Worm (Caenorhabditis elegans) whole organism, L1 larva: ENCODE data around the gene glr-4.

Experiments used
- C34B4.2 ChIP-seq: sonication (generic microtip); optimal IDR thresholded peaks from 2 replicates; lab custom pipeline; 2017; ENCODE audit warnings: mild to moderate bottlenecking, missing genetic modification characterization, missing compliant biosample characterization
- F16B12.6 ChIP-seq: fragments of 150-350 bp; optimal IDR thresholded peaks from 2 replicates; lab custom pipeline; 2014; ENCODE audit warnings: missing biosample characterization, missing genetic modification characterization
- aha-1 ChIP-seq: fragments of 150-350 bp; optimal IDR thresholded peaks from 2 replicates; lab custom pipeline; 2014; ENCODE audit warnings: missing biosample characterization, missing genetic modification characterization
- alr-1 ChIP-seq: fragments of 200-800 bp; sonication (Bioruptor generic); optimal IDR thresholded peaks from 2 replicates; lab custom pipeline; 2018; ENCODE audit warnings: borderline replicate concordance, mild to moderate bottlenecking, missing genetic modification characterization, missing compliant biosample characterization
- aly-2 ChIP-seq: fragments of 150-350 bp; optimal IDR thresholded peaks from 2 replicates; lab custom pipeline; 2014; ENCODE audit warnings: missing biosample characterization, missing genetic modification characterization
- blmp-1 ChIP-seq: fragments of 150-350 bp; optimal IDR thresholded peaks from 2 replicates; lab custom pipeline; 2014; ENCODE audit warnings: missing biosample characterization, missing genetic modification characterization
- ceh-63 ChIP-seq: fragments of 200-800 bp; sonication (Bioruptor generic); optimal IDR thresholded peaks from 2 replicates; lab custom pipeline; 2018; ENCODE audit warnings: mild to moderate bottlenecking, missing genetic modification characterization, missing compliant biosample characterization
- ceh-8 ChIP-seq: fragments of 200-800 bp; sonication (Bioruptor generic); optimal IDR thresholded peaks from 2 replicates; lab custom pipeline; 2018; ENCODE audit warnings: mild to moderate bottlenecking, missing genetic modification characterization, moderate library complexity, missing compliant biosample characterization
- ceh-90 ChIP-seq: sonication (generic microtip); optimal IDR thresholded peaks from 2 replicates; lab custom pipeline; 2016; ENCODE audit warnings: missing genetic modification characterization, missing compliant biosample characterization
- dpl-1 ChIP-seq, 3 experiments: fragments of 150-350 bp in 2 of 3; sonication (generic microtip) in 1 of 3; optimal IDR thresholded peaks; 2 replicates each; lab custom pipeline; 2014 to 2017; ENCODE audit warnings: missing biosample characterization in 3 of 3, missing genetic modification characterization in 3 of 3, missing genetic modification reagents in 3 of 3
- efl-1 ChIP-seq, 4 experiments: fragments of 150-350 bp; optimal IDR thresholded peaks in 3 of 4; peaks in 1 of 4; 1 replicate in 1 of 4; 2 replicates in 3 of 4; lab custom pipeline; 2014; ENCODE audit warnings: missing biosample characterization in 2 of 4, missing genetic modification characterization in 2 of 4, missing genetic modification reagents in 2 of 4
- efl-3 ChIP-seq: fragments of 200-800 bp; sonication (Bioruptor generic); optimal IDR thresholded peaks from 2 replicates; lab custom pipeline; 2018; ENCODE audit warnings: mild to moderate bottlenecking, missing genetic modification characterization, missing compliant biosample characterization
- elt-3 ChIP-seq, 6 experiments: fragments of 150-350 bp in 1 of 6; sonication (generic microtip); optimal IDR thresholded peaks; 2 replicates each; lab custom pipeline; 2017 to 2018; ENCODE audit warnings: missing biosample characterization in 6 of 6, missing genetic modification characterization in 6 of 6, inconsistent platforms in 1 of 6
- fos-1 ChIP-seq: fragments of 150-350 bp; optimal IDR thresholded peaks from 2 replicates; lab custom pipeline; 2014; ENCODE audit warnings: missing biosample characterization, missing genetic modification characterization
- lin-14 ChIP-seq: fragments of 200-800 bp; sonication (Bioruptor generic); optimal IDR thresholded peaks from 2 replicates; lab custom pipeline; 2018; ENCODE audit warnings: mild to moderate bottlenecking, missing genetic modification characterization, moderate library complexity, missing compliant biosample characterization
- lin-35 ChIP-seq, 2 experiments: fragments of 150-350 bp; optimal IDR thresholded peaks; 2 replicates each; lab custom pipeline; 2014; ENCODE audit warnings: missing biosample characterization in 2 of 2, missing genetic modification characterization in 2 of 2, missing genetic modification reagents in 2 of 2
- lin-39 ChIP-seq: fragments of 150-350 bp; optimal IDR thresholded peaks from 2 replicates; lab custom pipeline; 2014; ENCODE audit warnings: missing biosample characterization, missing genetic modification reagents, missing genetic modification characterization
- lsy-2 ChIP-seq, 2 experiments: fragments of 150-350 bp; optimal IDR thresholded peaks; 2 replicates each; lab custom pipeline; 2014; ENCODE audit warnings: missing biosample characterization in 2 of 2, missing genetic modification characterization in 2 of 2
- mef-2 ChIP-seq: fragments of 150-350 bp; optimal IDR thresholded peaks from 2 replicates; lab custom pipeline; 2014; ENCODE audit warnings: missing biosample characterization, missing genetic modification characterization
- nhr-11 ChIP-seq: fragments of 150-350 bp; optimal IDR thresholded peaks from 2 replicates; lab custom pipeline; 2014; ENCODE audit warnings: missing biosample characterization, missing genetic modification characterization
- nhr-20 ChIP-seq: sonication (generic microtip); optimal IDR thresholded peaks from 2 replicates; lab custom pipeline; 2016; ENCODE audit warnings: mild to moderate bottlenecking, missing genetic modification characterization, missing compliant biosample characterization
- nhr-237 ChIP-seq: fragments of 150-350 bp; optimal IDR thresholded peaks from 2 replicates; lab custom pipeline; 2014; ENCODE audit warnings: missing biosample characterization, missing genetic modification characterization
- nhr-71 ChIP-seq: sonication (generic microtip); optimal IDR thresholded peaks from 2 replicates; lab custom pipeline; 2016; ENCODE audit warnings: mild to moderate bottlenecking, missing genetic modification characterization, moderate library complexity, missing compliant biosample characterization
- nhr-76 ChIP-seq: sonication (generic microtip); optimal IDR thresholded peaks from 2 replicates; lab custom pipeline; 2017; ENCODE audit warnings: missing biosample characterization, missing genetic modification characterization
- nhr-77 ChIP-seq: fragments of 150-350 bp; optimal IDR thresholded peaks from 2 replicates; lab custom pipeline; 2014; ENCODE audit warnings: missing biosample characterization, missing genetic modification characterization
- nhr-85 ChIP-seq: sonication (generic microtip); peaks from one replicate; lab custom pipeline; 2016; ENCODE audit warnings: missing genetic modification characterization, inconsistent platforms, missing compliant biosample characterization
- pag-3 ChIP-seq: sonication (generic microtip); optimal IDR thresholded peaks from 2 replicates; lab custom pipeline; 2017; ENCODE audit warnings: missing genetic modification characterization, mild to moderate bottlenecking, missing compliant biosample characterization, antibody characterized with exemption, borderline replicate concordance; ENCODE audit not compliant: insufficient read depth
- pqm-1 ChIP-seq: sonication (generic microtip); optimal IDR thresholded peaks from 3 replicates; lab custom pipeline; 2017; ENCODE audit warnings: missing biosample characterization, missing genetic modification characterization
- rnt-1 ChIP-seq: sonication (generic microtip); optimal IDR thresholded peaks from 2 replicates; lab custom pipeline; 2016; ENCODE audit warnings: mild to moderate bottlenecking, missing genetic modification characterization, moderate library complexity, missing compliant biosample characterization
- snu-23 ChIP-seq: sonication (generic microtip); optimal IDR thresholded peaks from 2 replicates; lab custom pipeline; 2016; ENCODE audit warnings: missing genetic modification characterization, missing compliant biosample characterization
- sox-4 ChIP-seq: sonication (generic microtip); optimal IDR thresholded peaks from 2 replicates; lab custom pipeline; 2016; ENCODE audit warnings: missing genetic modification characterization, missing compliant biosample characterization
- tlp-1 ChIP-seq: fragments of 150-350 bp; optimal IDR thresholded peaks from 2 replicates; lab custom pipeline; 2014; ENCODE audit warnings: missing biosample characterization, missing genetic modification characterization
- unc-30 ChIP-seq: sonication (generic microtip); optimal IDR thresholded peaks from 2 replicates; lab custom pipeline; 2017; ENCODE audit warnings: missing biosample characterization, missing genetic modification characterization
- vab-15 ChIP-seq: sonication (generic microtip); optimal IDR thresholded peaks from 2 replicates; lab custom pipeline; 2017; ENCODE audit warnings: missing genotype, mild to moderate bottlenecking, missing genetic modification characterization, missing compliant biosample characterization

Gene glr-4

DNA sequence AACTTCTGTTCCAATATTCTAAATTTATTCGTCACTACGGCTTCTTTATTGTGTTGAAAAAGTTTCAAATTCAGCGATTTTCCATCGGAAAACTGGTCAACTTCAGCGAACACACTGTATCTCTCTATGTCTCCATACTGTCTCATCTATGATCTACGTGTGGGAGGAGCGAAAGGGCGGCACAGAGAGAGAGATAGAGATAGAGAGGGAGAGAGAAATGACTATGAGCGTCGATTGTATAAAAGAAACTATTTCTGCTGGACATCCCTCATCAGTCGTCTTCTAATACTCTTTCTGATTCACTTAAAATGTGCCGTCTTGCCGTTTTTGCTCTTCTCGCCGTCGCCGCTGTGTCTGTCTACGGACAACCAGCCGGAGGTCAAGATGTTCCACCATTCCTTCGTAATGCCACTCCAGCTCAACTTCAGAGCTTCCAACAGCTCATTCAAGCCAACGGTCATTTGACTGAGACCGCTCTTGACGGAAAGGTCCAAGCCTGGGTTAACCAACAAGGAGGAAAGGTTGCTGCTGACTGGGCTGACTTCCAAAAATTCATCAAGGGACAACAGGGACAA, 3.7 kb downstream of the glr-4 start, which contains the start of gene srlf-1 (continued):
- no peak for TF ChIP-seq vab-15 (tag; lab: Kevin White, UChicago)
- no peak for TF ChIP-seq fos-1 (tag; lab: Kevin White, UChicago)
- peak in 1 of 2 experiments; percentile 18 for TF ChIP-seq lsy-2 (tag; optimal IDR thresholded peaks at IDR 0.05; lab: Kevin White, UChicago)
- no peak for TF ChIP-seq efl-3 (GFP tag; lab: Kevin White, UChicago)
- peak; percentile 38 for TF ChIP-seq snu-23 (GFP tag; lab: Kevin White, UChicago)
- no peak for TF ChIP-seq ceh-90 (tag; lab: Kevin White, UChicago)
- TF ChIP-seq tlp-1 (tag; lab: Kevin White, UChicago) = no peak
- TF ChIP-seq lin-35 (GFP tag; optimal IDR thresholded peaks at IDR 0.05; lab: Kevin White, UChicago) = peak in 1 of 2 experiments; percentile 23

DNA sequence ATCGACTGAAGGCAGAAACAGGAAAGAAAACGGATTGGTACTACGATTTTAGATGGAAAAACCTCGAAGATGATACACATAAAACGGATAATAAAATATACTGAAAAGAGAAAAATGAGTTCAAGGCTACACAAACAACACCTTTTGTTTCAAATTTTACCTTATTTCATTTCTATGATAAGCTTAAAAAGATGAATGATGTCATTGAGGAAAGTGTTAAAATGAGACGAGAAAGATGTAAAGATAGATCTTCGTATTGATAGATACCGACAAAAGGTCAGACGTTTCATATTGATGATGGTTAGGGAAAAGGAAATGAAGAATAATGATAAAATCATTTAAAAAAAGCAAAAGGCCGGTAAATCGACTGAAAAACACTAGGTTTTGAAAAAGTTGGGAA, 4.5 kb downstream of the glr-4 start:
- TF ChIP-seq mef-2 (tag; lab: Kevin White, UChicago) = no peak
- TF ChIP-seq efl-3 (GFP tag; lab: Kevin White, UChicago) = no peak
- TF ChIP-seq ceh-8 (GFP tag; lab: Kevin White, UChicago) = no peak
- no peak for TF ChIP-seq ceh-90 (tag; lab: Kevin White, UChicago)
- TF ChIP-seq blmp-1 (tag; lab: Kevin White, UChicago) = no peak
- TF ChIP-seq aha-1 = no peak
- TF ChIP-seq nhr-11 (tag; lab: Kevin White, UChicago) = no peak
- peak; percentile 31 for TF ChIP-seq lin-14
- TF ChIP-seq ceh-63 (GFP tag; lab: Kevin White, UChicago) = no peak
- TF ChIP-seq nhr-71 = peak; percentile 14
- TF ChIP-seq elt-3 (tag; optimal IDR thresholded peaks at IDR 0.05; lab: Kevin White, UChicago) = peak in 1 of 6 experiments; percentile 63
- TF ChIP-seq dpl-1 (GFP tag; optimal IDR thresholded peaks at IDR 0.05; lab: Kevin White, UChicago) = no peak
- TF ChIP-seq unc-30 (tag; lab: Kevin White, UChicago) = no peak
- no peak for TF ChIP-seq aly-2 (tag; lab: Kevin White, UChicago)
- no peak for TF ChIP-seq F16B12.6 (tag; lab: Kevin White, UChicago)
- no peak for TF ChIP-seq nhr-237
- TF ChIP-seq lin-39 (tag; lab: Kevin White, UChicago) = no peak
- peak; percentile 75 for TF ChIP-seq nhr-85 (tag; lab: Kevin White, UChicago)
- TF ChIP-seq nhr-20 (tag; lab: Kevin White, UChicago) = no peak

DNA sequence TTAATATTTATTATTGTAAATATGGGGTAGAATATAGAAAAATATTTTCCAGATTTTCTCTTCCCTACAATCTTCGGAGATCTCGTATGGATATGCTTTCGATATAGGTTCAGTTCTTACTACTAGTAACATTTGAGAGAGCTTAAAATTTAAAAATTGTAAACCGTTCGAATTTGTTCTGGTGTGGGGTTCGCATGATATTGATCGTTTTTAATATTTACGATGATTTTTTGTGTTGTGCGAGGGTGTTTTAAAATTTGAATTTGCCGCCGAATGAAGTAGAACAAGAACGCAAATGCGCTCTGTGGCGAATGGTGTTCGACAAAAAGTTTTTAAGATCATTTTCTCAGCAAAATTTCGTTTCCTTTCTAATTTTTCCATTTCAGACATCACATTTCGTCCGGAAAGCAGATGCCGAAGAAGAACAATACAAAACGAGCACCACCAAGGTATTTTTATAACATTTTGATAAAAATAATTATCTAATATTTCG, 10.6 kb downstream of the glr-4 start, which contains the start of gene skr-17:
skr-17 (plus strand) TSS at position 51 of the 493 bp plus-strand sequence.
- no peak for TF ChIP-seq lin-14
- no peak for TF ChIP-seq nhr-77 (tag; lab: Kevin White, UChicago)
- peak in 1 of 3 experiments; percentile 33 for TF ChIP-seq dpl-1 (GFP tag; optimal IDR thresholded peaks at IDR 0.05; lab: Kevin White, UChicago)
- no peak for TF ChIP-seq lin-39 (tag; lab: Kevin White, UChicago)
- TF ChIP-seq nhr-85 (tag; lab: Kevin White, UChicago) = no peak
- TF ChIP-seq rnt-1 = no peak
- TF ChIP-seq C34B4.2 (tag; lab: Kevin White, UChicago) = no peak
- no peak for TF ChIP-seq sox-4
- TF ChIP-seq pag-3 (tag; lab: Kevin White, UChicago) = no peak
- TF ChIP-seq alr-1 (tag; lab: Kevin White, UChicago) = no peak
- no peak for TF ChIP-seq nhr-76 (tag; lab: Kevin White, UChicago)
- no peak for TF ChIP-seq pqm-1 (tag; lab: Kevin White, UChicago)
- no peak for TF ChIP-seq tlp-1 (tag; lab: Kevin White, UChicago)
- no peak for TF ChIP-seq aha-1
- TF ChIP-seq aly-2 (tag; lab: Kevin White, UChicago) = no peak
- TF ChIP-seq efl-1 (optimal IDR thresholded peaks at IDR 0.05; lab: Kevin White, UChicago) = peak; percentile 18 to 59
- peak in 1 of 2 experiments; percentile 23 for TF ChIP-seq efl-1 (GFP tag; optimal IDR thresholded peaks at IDR 0.05 in 1 of 2; lab: Kevin White, UChicago)
